Fruit fly (Drosophila melanogaster) whole organism, embryonic: Measurements from ENCODE around the gene bab1.

Experiments used
- Atf6 ChIP-seq: fragments of 200-800 bp; sonication (Bioruptor generic); IDR thresholded peaks from 2 replicates; pipeline ENCODE4 v1.3.6; 2022; ENCODE audit warnings: missing biosample characterization, missing genetic modification characterization
- Bteb2 ChIP-seq: fragments of 200-800 bp; sonication (Bioruptor generic); optimal IDR thresholded peaks from 2 replicates; lab custom pipeline; 2016; ENCODE audit warnings: missing biosample characterization, missing genetic modification characterization
- CG10147 ChIP-seq: fragments of 200-800 bp; sonication (Bioruptor generic); optimal IDR thresholded peaks from 2 replicates; lab custom pipeline; 2019; ENCODE audit warnings: missing biosample characterization, mild to moderate bottlenecking, missing genetic modification characterization, moderate library complexity
- CG1024 ChIP-seq: fragments of 200-800 bp; sonication (Bioruptor generic); IDR thresholded peaks from 2 replicates; pipeline ENCODE4 v1.3.6; 2022; ENCODE audit warnings: missing biosample characterization, missing genetic modification characterization
- CG12299 ChIP-seq: fragments of 200-800 bp; sonication (Bioruptor generic); optimal IDR thresholded peaks from 2 replicates; lab custom pipeline; 2018; ENCODE audit warnings: missing biosample characterization, mild to moderate bottlenecking, missing genetic modification characterization
- CG14014 ChIP-seq: fragments of 200-800 bp; sonication (Bioruptor generic); IDR thresholded peaks from 2 replicates; pipeline ENCODE4 v1.3.6; 2022; ENCODE audit warnings: missing biosample characterization, missing genetic modification characterization
- CG14667 ChIP-seq: fragments of 200-800 bp; sonication (Bioruptor generic); IDR thresholded peaks from 2 replicates; pipeline ENCODE4 v1.3.6; 2022; ENCODE audit warnings: missing biosample characterization, missing genetic modification characterization
- CG15269 ChIP-seq: fragments of 200-800 bp; sonication (Bioruptor generic); optimal IDR thresholded peaks from 2 replicates; lab custom pipeline; 2018; ENCODE audit warnings: missing biosample characterization, mild to moderate bottlenecking, missing genetic modification characterization, moderate library complexity
- CG15601 ChIP-seq: fragments of 200-800 bp; sonication (Bioruptor generic); optimal IDR thresholded peaks from 3 replicates; lab custom pipeline; 2019; ENCODE audit warnings: missing biosample characterization, mild to moderate bottlenecking, missing genetic modification characterization, moderate library complexity
- CG1647 ChIP-seq: fragments of 200-800 bp; sonication (Bioruptor generic); optimal IDR thresholded peaks from 3 replicates; lab custom pipeline; 2016; ENCODE audit warnings: missing biosample characterization, missing genetic modification characterization
- CG18764 ChIP-seq: fragments of 200-800 bp; sonication (Bioruptor generic); optimal IDR thresholded peaks from 3 replicates; lab custom pipeline; 2016; ENCODE audit warnings: missing biosample characterization, missing genetic modification characterization
- CG3163 ChIP-seq: fragments of 200-800 bp; sonication (Bioruptor generic); optimal IDR thresholded peaks from 3 replicates; lab custom pipeline; 2016; ENCODE audit warnings: missing biosample characterization, missing genetic modification characterization
- CG32767 ChIP-seq: fragments of 200-800 bp; sonication (Bioruptor generic); IDR thresholded peaks from 2 replicates; pipeline ENCODE4 v1.3.6; 2022; ENCODE audit warnings: missing biosample characterization, missing genetic modification characterization
- CG33213 ChIP-seq: fragments of 200-800 bp; sonication (Bioruptor generic); optimal IDR thresholded peaks from 3 replicates; lab custom pipeline; 2016; ENCODE audit warnings: missing biosample characterization, missing genetic modification characterization
- CG3726 ChIP-seq: fragments of 200-800 bp; sonication (Bioruptor generic); IDR thresholded peaks from 3 replicates; pipeline ENCODE4, ENCODE4 v1.3.6; 2022; ENCODE audit warnings: missing biosample characterization, missing genetic modification characterization
- CG4730 ChIP-seq: fragments of 200-800 bp; sonication (Bioruptor generic); IDR thresholded peaks from 2 replicates; pipeline ENCODE4 v1.3.6; 2022; ENCODE audit warnings: missing biosample characterization, missing genetic modification characterization
- CG5953 ChIP-seq: fragments of 200-800 bp; sonication (Bioruptor generic); IDR thresholded peaks from 2 replicates; pipeline ENCODE4 v1.3.6; 2022; ENCODE audit warnings: missing biosample characterization, missing genetic modification characterization
- CG6254 ChIP-seq: fragments of 200-800 bp; sonication (Bioruptor generic); optimal IDR thresholded peaks from 3 replicates; lab custom pipeline; 2017; ENCODE audit warnings: mild to moderate bottlenecking, missing biosample characterization, missing genetic modification reagents, missing genetic modification characterization
- CG7372 ChIP-seq: fragments of 200-800 bp; sonication (Bioruptor generic); IDR thresholded peaks from 2 replicates; pipeline ENCODE4 v1.3.6; 2022; ENCODE audit warnings: missing biosample characterization, missing genetic modification characterization
- CG8281 ChIP-seq: fragments of 200-800 bp; sonication (Bioruptor generic); optimal IDR thresholded peaks from 2 replicates; lab custom pipeline; 2018; ENCODE audit warnings: missing biosample characterization, mild to moderate bottlenecking, missing genetic modification characterization, moderate library complexity
- CG8290 ChIP-seq, 3 experiments: fragments of 200-800 bp; sonication (Bioruptor generic); optimal IDR thresholded peaks; 2 replicates each; lab custom pipeline; 2016 to 2019; ENCODE audit warnings: missing biosample characterization in 3 of 3, missing genetic modification characterization in 3 of 3, mild to moderate bottlenecking in 2 of 3, moderate library complexity in 1 of 3
- CG9437 ChIP-seq: fragments of 200-800 bp; sonication (Bioruptor generic); optimal IDR thresholded peaks from 2 replicates; lab custom pipeline; 2018; ENCODE audit warnings: missing biosample characterization, mild to moderate bottlenecking, missing genetic modification characterization
- CG9817 ChIP-seq: fragments of 200-800 bp; sonication (Bioruptor generic); optimal IDR thresholded peaks from 2 replicates; lab custom pipeline; 2018; ENCODE audit warnings: missing biosample characterization, mild to moderate bottlenecking, missing genetic modification characterization, moderate library complexity
- CoRest ChIP-seq: fragments of 200-800 bp; sonication (Bioruptor generic); optimal IDR thresholded peaks from 3 replicates; lab custom pipeline; 2018; ENCODE audit warnings: missing biosample characterization, mild to moderate bottlenecking, missing genetic modification characterization, moderate library complexity
- Deaf1 ChIP-seq: fragments of 200-800 bp; optimal IDR thresholded peaks from 3 replicates; lab custom pipeline; 2019; ENCODE audit warnings: missing biosample characterization, mild to moderate bottlenecking, missing genetic modification characterization, moderate library complexity
- Fer2 ChIP-seq: fragments of 200-800 bp; sonication (Bioruptor generic); optimal IDR thresholded peaks from 2 replicates; lab custom pipeline; 2018; ENCODE audit warnings: missing biosample characterization, mild to moderate bottlenecking, missing genetic modification characterization, moderate library complexity
- Gsc ChIP-seq: fragments of 200-800 bp; sonication (Bioruptor generic); IDR thresholded peaks from 2 replicates; pipeline ENCODE4 v1.3.6; 2022; ENCODE audit warnings: missing biosample characterization, missing genetic modification characterization
- H2.0 ChIP-seq: fragments of 200-800 bp; sonication (Bioruptor generic); IDR thresholded peaks from 2 replicates; pipeline ENCODE4 v1.3.6; 2022; ENCODE audit warnings: missing biosample characterization, missing genetic modification characterization
- HLH3B ChIP-seq: fragments of 200-800 bp; sonication (Bioruptor generic); IDR thresholded peaks from 2 replicates; pipeline ENCODE4 v1.3.6; 2022; ENCODE audit warnings: missing biosample characterization, missing genetic modification characterization
- Hand ChIP-seq: fragments of 200-800 bp; sonication (Bioruptor generic); optimal IDR thresholded peaks from 2 replicates; lab custom pipeline; 2017; ENCODE audit warnings: mild to moderate bottlenecking, missing biosample characterization, missing genetic modification reagents, missing genetic modification characterization
- HmgD ChIP-seq: fragments of 200-800 bp; sonication (Bioruptor generic); optimal IDR thresholded peaks from 3 replicates; lab custom pipeline; 2016; ENCODE audit warnings: missing biosample characterization, missing genetic modification characterization
- Lim3 ChIP-seq: fragments of 200-800 bp; sonication (Bioruptor generic); IDR thresholded peaks from 2 replicates; pipeline ENCODE4 v1.3.6; 2022; ENCODE audit warnings: missing biosample characterization, missing genetic modification characterization
- Med ChIP-seq: fragments of 200-800 bp; sonication (Bioruptor generic); peaks from one replicate; lab custom pipeline; 2016; ENCODE audit warnings: missing biosample characterization, missing genetic modification characterization, mild to moderate bottlenecking, inconsistent platforms, moderate library complexity
- NC2β ChIP-seq: fragments of 200-800 bp; sonication (Bioruptor generic); optimal IDR thresholded peaks from 2 replicates; lab custom pipeline; 2016; ENCODE audit warnings: missing biosample characterization, missing genetic modification characterization
- NFAT ChIP-seq: fragments of 200-800 bp; sonication (Bioruptor generic); IDR thresholded peaks from 2 replicates; pipeline ENCODE4 v1.3.6; 2022; ENCODE audit warnings: missing biosample characterization, missing genetic modification characterization
- NfI ChIP-seq: fragments of 200-800 bp; sonication (Bioruptor generic); optimal IDR thresholded peaks from 3 replicates; lab custom pipeline; 2018; ENCODE audit warnings: missing biosample characterization, mild to moderate bottlenecking, missing genetic modification characterization, moderate library complexity
- Ptx1 ChIP-seq: fragments of 200-800 bp; sonication (Bioruptor generic); IDR thresholded peaks from 2 replicates; pipeline ENCODE4 v1.3.6; 2022; ENCODE audit warnings: missing biosample characterization, missing genetic modification characterization
- Vsx1 ChIP-seq: fragments of 200-800 bp; sonication (Bioruptor generic); optimal IDR thresholded peaks from 2 replicates; lab custom pipeline; 2017; ENCODE audit warnings: missing biosample characterization, mild to moderate bottlenecking, missing genetic modification characterization, missing genetic modification reagents
- ap ChIP-seq: fragments of 200-800 bp; sonication (Bioruptor generic); IDR thresholded peaks from 2 replicates; pipeline ENCODE4 v1.3.6; 2022; ENCODE audit warnings: missing biosample characterization, missing genetic modification characterization
- cato ChIP-seq: fragments of 200-800 bp; sonication (Bioruptor generic); optimal IDR thresholded peaks from 2 replicates; lab custom pipeline; 2016; ENCODE audit warnings: missing biosample characterization, missing genetic modification characterization, borderline replicate concordance
- dimm ChIP-seq: fragments of 200-800 bp; sonication (Bioruptor generic); IDR thresholded peaks from 2 replicates; pipeline ENCODE4 v1.3.6; 2022; ENCODE audit warnings: missing biosample characterization, missing genetic modification characterization
- ham ChIP-seq: fragments of 200-800 bp; sonication (Bioruptor generic); IDR thresholded peaks from 2 replicates; pipeline ENCODE4 v1.3.6; 2022; ENCODE audit warnings: missing biosample characterization, missing genetic modification characterization
- inv ChIP-seq: fragments of 200-800 bp; sonication (Bioruptor generic); IDR thresholded peaks from 2 replicates; pipeline ENCODE4 v1.3.6; 2022; ENCODE audit warnings: missing biosample characterization, missing genetic modification characterization; ENCODE audit not compliant: partially characterized antibody
- kah ChIP-seq: fragments of 200-800 bp; sonication (Bioruptor generic); optimal IDR thresholded peaks from 2 replicates; lab custom pipeline; 2018; ENCODE audit warnings: missing biosample characterization, mild to moderate bottlenecking, missing genetic modification characterization
- kay ChIP-seq: fragments of 200-800 bp; sonication (Bioruptor generic); optimal IDR thresholded peaks from 2 replicates; lab custom pipeline; 2016; ENCODE audit warnings: missing biosample characterization, missing genetic modification characterization
- lilli ChIP-seq: fragments of 200-800 bp; sonication (Bioruptor generic); optimal IDR thresholded peaks from 3 replicates; lab custom pipeline; 2016; ENCODE audit warnings: missing biosample characterization, missing genetic modification characterization
- nau ChIP-seq: fragments of 200-800 bp; sonication (Bioruptor generic); optimal IDR thresholded peaks from 3 replicates; lab custom pipeline; 2017; ENCODE audit warnings: missing biosample characterization, mild to moderate bottlenecking, missing genetic modification characterization, missing genetic modification reagents
- scrt ChIP-seq: fragments of 200-800 bp; sonication (Bioruptor generic); optimal IDR thresholded peaks from 2 replicates; lab custom pipeline; 2018; ENCODE audit warnings: missing biosample characterization, mild to moderate bottlenecking, missing genetic modification characterization, moderate library complexity
- tap ChIP-seq: fragments of 200-800 bp; optimal IDR thresholded peaks from 3 replicates; lab custom pipeline; 2019; ENCODE audit warnings: missing biosample characterization, mild to moderate bottlenecking, missing genetic modification characterization, moderate library complexity
- unpg ChIP-seq: fragments of 200-800 bp; sonication (Bioruptor generic); optimal IDR thresholded peaks from 3 replicates; lab custom pipeline; 2018; ENCODE audit warnings: missing biosample characterization, mild to moderate bottlenecking, missing genetic modification characterization, moderate library complexity

bab1 gene

DNA sequence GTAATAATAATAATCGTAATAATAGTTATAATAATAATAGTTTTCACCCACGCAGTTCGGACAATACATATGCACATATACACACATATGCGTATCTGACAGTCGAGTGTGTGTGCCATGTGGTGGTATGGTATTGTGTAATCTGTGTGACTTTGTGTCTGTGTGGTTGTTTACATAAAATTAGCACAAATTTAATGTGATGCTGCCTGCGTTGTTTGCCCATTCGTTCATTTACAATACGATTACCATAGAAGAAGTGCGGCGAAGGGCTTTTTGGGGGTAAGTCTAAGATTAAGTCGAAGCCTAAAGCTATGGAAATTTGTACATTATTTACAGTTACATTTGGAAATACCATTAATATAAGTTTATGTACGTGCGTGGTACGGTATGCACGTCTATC is 39.6 kb upstream of the bab1 start (continued):
- no peak for TF ChIP-seq CG15601 (tag; lab: Kevin White, UChicago)
- no peak for TF ChIP-seq CG6254 (GFP tag; lab: Kevin White, UChicago)
- TF ChIP-seq CG33213 (GFP tag; lab: Kevin White, UChicago), result no peak
- no peak for TF ChIP-seq nau
- TF ChIP-seq Vsx1 (GFP tag; lab: Kevin White, UChicago), result no peak
- no peak for TF ChIP-seq CoRest (tag; lab: Kevin White, UChicago)

- TF ChIP-seq Hand (GFP tag; lab: Kevin White, UChicago), result peak; percentile 40
- TF ChIP-seq CG14667 (GFP tag; lab: Robert Waterston, UW), result peak; percentile 37; the same call in 1 of the 2 replicates
- TF ChIP-seq Lim3 (GFP tag; lab: Robert Waterston, UW), result no peak
- peak; percentile 15 for TF ChIP-seq Deaf1 (tag; lab: Kevin White, UChicago)
- no peak for TF ChIP-seq kay (GFP tag; lab: Kevin White, UChicago)
- no peak for TF ChIP-seq CG18764
- TF ChIP-seq CG9437 (GFP tag; lab: Kevin White, UChicago), result no peak
- TF ChIP-seq NfI (GFP tag; lab: Kevin White, UChicago), result no peak
- no peak for TF ChIP-seq Gsc
- TF ChIP-seq kah, result no peak
- peak; percentile 72 for TF ChIP-seq scrt (GFP tag; lab: Kevin White, UChicago)
- TF ChIP-seq inv, result no peak
- TF ChIP-seq CG10147, result peak; percentile 34
- no peak for TF ChIP-seq CG1647
- TF ChIP-seq HmgD (GFP tag; lab: Kevin White, UChicago), result no peak
- peak; percentile 90 for TF ChIP-seq Med
- 0 out of 2 replicates have a peak, but pooled peaks have one; percentile 30 for TF ChIP-seq NFAT
- TF ChIP-seq CG3726, result no peak
- no peak for TF ChIP-seq CG15269 (tag; lab: Kevin White, UChicago)
- no peak for TF ChIP-seq Bteb2
- peak; percentile 14 for TF ChIP-seq Fer2 (tag; lab: Kevin White, UChicago)
- TF ChIP-seq CG8281 (tag; lab: Kevin White, UChicago), result no peak
- TF ChIP-seq CG8290 (GFP tag; optimal IDR thresholded peaks at IDR 0.05; lab: Kevin White, UChicago), result no peak
- TF ChIP-seq CG8290 (tag; optimal IDR thresholded peaks at IDR 0.05; lab: Kevin White, UChicago), result no peak
- no peak for TF ChIP-seq CG5953 (GFP tag; lab: Robert Waterston, UW)
- no peak for TF ChIP-seq CG9817 (tag; lab: Kevin White, UChicago)
- no peak for TF ChIP-seq ham (GFP tag; lab: Robert Waterston, UW)
- TF ChIP-seq CG14014 (GFP tag; lab: Robert Waterston, UW), result no peak; the same call in 1 of the 2 replicates
- TF ChIP-seq dimm, result no peak
- TF ChIP-seq Ptx1 (GFP tag; lab: Robert Waterston, UW), result peak; percentile 56
- TF ChIP-seq cato (GFP tag; lab: Kevin White, UChicago), result no peak
- TF ChIP-seq ap, result no peak
- TF ChIP-seq CG3163 (GFP tag; lab: Kevin White, UChicago), result no peak
- TF ChIP-seq NC2β (GFP tag; lab: Kevin White, UChicago), result no peak
- TF ChIP-seq CG1024 (GFP tag; lab: Robert Waterston, UW), result peak; percentile 44; the same call in 1 of the 2 replicates
- peak; percentile 3 for TF ChIP-seq lilli
- no peak for TF ChIP-seq unpg
- no peak for TF ChIP-seq CG12299
- TF ChIP-seq CG32767 (GFP tag; lab: Robert Waterston, UW), result no peak
- no peak for TF ChIP-seq H2.0 (GFP tag; lab: Robert Waterston, UW)
- TF ChIP-seq CG4730 (GFP tag; lab: Robert Waterston, UW), result peak; percentile 22; the same call in 1 of the 2 replicates
- peak; percentile 40; the same call in 1 of the 2 replicates for TF ChIP-seq Atf6 (GFP tag; lab: Robert Waterston, UW)
- TF ChIP-seq tap (tag; lab: Kevin White, UChicago), result no peak
- TF ChIP-seq HLH3B (GFP tag; lab: Robert Waterston, UW), result peak; percentile 58
- TF ChIP-seq CG7372 (GFP tag; lab: Robert Waterston, UW), result no peak
These were observed 38.5 kb upstream of the bab1 start for dm6 chr3L:1139376-1139775.
